Fruit fly (Drosophila melanogaster): ENCODE data around the gene ase.

Gene ase

dm6 chrX:457803-458202, 2.7 kb upstream of the ase start (continued):
- TF ChIP-seq CG18599 (GFP tag; optimal IDR thresholded peaks at IDR 0.05), result no peak
- peak; percentile 74 for TF ChIP-seq CG14710 (tag; optimal IDR thresholded peaks at IDR 0.05)
- no peak for TF ChIP-seq Lpt (GFP tag; optimal IDR thresholded peaks at IDR 0.05)
- TF ChIP-seq sens (GFP tag), result peak; percentile 61
- no peak for TF ChIP-seq CG11695 (GFP tag; IDR thresholded peaks at IDR 0.05)
- TF ChIP-seq ac (GFP tag; optimal IDR thresholded peaks at IDR 0.05), result peak; percentile 66
- peak; percentile 92 for TF ChIP-seq CG15696 (tag; optimal IDR thresholded peaks at IDR 0.05)
- no peak for TF ChIP-seq fru (optimal IDR thresholded peaks at IDR 0.05)
- TF ChIP-seq otp (GFP tag; IDR thresholded peaks at IDR 0.05), result no peak
- TF ChIP-seq Pdp1 (GFP tag; optimal IDR thresholded peaks at IDR 0.05), result no peak
- TF ChIP-seq nerfin-1 (tag; optimal IDR thresholded peaks at IDR 0.05), result peak; percentile 21
- peak in 1 of 2 experiments; percentile 36 for TF ChIP-seq bsh (GFP tag; optimal IDR thresholded peaks at IDR 0.05)
- peak; percentile 13 for TF ChIP-seq CG4424 (GFP tag; optimal IDR thresholded peaks at IDR 0.05)
- TF ChIP-seq Gug (GFP tag; IDR thresholded peaks at IDR 0.05), result no peak
- TF ChIP-seq CG9609 (GFP tag; optimal IDR thresholded peaks at IDR 0.05), result no peak
- TF ChIP-seq CoRest (tag; optimal IDR thresholded peaks at IDR 0.05), result peak; percentile 21
- peak; percentile 29 for TF ChIP-seq unpg (GFP tag; optimal IDR thresholded peaks at IDR 0.05)
- no peak for TF ChIP-seq sc (optimal IDR thresholded peaks at IDR 0.05)
- TF ChIP-seq sc (GFP tag; optimal IDR thresholded peaks at IDR 0.05), result peak; percentile 19
- peak; percentile 50 for TF ChIP-seq CG12391 (tag; optimal IDR thresholded peaks at IDR 0.05)
- peak; percentile 72 for TF ChIP-seq gem (tag; optimal IDR thresholded peaks at IDR 0.05)
- no peak for TF ChIP-seq ind (GFP tag; optimal IDR thresholded peaks at IDR 0.05)
- TF ChIP-seq CG17385 (GFP tag; optimal IDR thresholded peaks at IDR 0.05), result no peak
- no peak for TF ChIP-seq CG6683 (GFP tag; optimal IDR thresholded peaks at IDR 0.05)
- 0 out of 2 replicates have a peak, but pooled peaks have one; percentile 7 for TF ChIP-seq CG6689 (GFP tag; IDR thresholded peaks at IDR 0.05)
- no peak for TF ChIP-seq bbx (GFP tag; IDR thresholded peaks at IDR 0.05; ENCODE audit: partially characterized antibody)
- peak; percentile 33 for TF ChIP-seq CG10209 (GFP tag; optimal IDR thresholded peaks at IDR 0.05)
- no peak for TF ChIP-seq en (GFP tag; optimal IDR thresholded peaks at IDR 0.05)
- no peak for TF ChIP-seq Scr (GFP tag; IDR thresholded peaks at IDR 0.05; ENCODE audit: partially characterized antibody)
- peak; percentile 35 for TF ChIP-seq fd96Cb (tag; optimal IDR thresholded peaks at IDR 0.05)
- peak; percentile 9 for TF ChIP-seq Sox100B (GFP tag; optimal IDR thresholded peaks at IDR 0.05)
- TF ChIP-seq twi (tag; optimal IDR thresholded peaks at IDR 0.05), result peak; percentile 18
- peak; percentile 51; the same call in 1 of the 3 replicates for TF ChIP-seq zfh1 (GFP tag; IDR thresholded peaks at IDR 0.05)
- no peak for TF ChIP-seq cwo (GFP tag; optimal IDR thresholded peaks at IDR 0.05)
- TF ChIP-seq Hr3 (GFP tag; optimal IDR thresholded peaks at IDR 0.05), result no peak
- peak; percentile 85 for TF ChIP-seq CG9727 (GFP tag; optimal IDR thresholded peaks at IDR 0.05)
- peak; percentile 68 for TF ChIP-seq CG17361 (GFP tag; IDR thresholded peaks at IDR 0.05)
- TF ChIP-seq Xrp1 (GFP tag; IDR thresholded peaks at IDR 0.05), result peak; percentile 75
- TF ChIP-seq Abd-B (GFP tag; optimal IDR thresholded peaks at IDR 0.05), result no peak
- TF ChIP-seq grau (tag; optimal IDR thresholded peaks at IDR 0.05), result peak; percentile 36
- TF ChIP-seq dimm (GFP tag; IDR thresholded peaks at IDR 0.05), result no peak
- no peak for TF ChIP-seq ttk (GFP tag; IDR thresholded peaks at IDR 0.05)
- peak; percentile 44 for TF ChIP-seq CG7839 (tag; optimal IDR thresholded peaks at IDR 0.05)
- no peak for TF ChIP-seq disco-r (GFP tag; optimal IDR thresholded peaks at IDR 0.05)
- peak in 1 of 3 experiments; percentile 80 for TF ChIP-seq lola (GFP tag; optimal IDR thresholded peaks at IDR 0.05)
- TF ChIP-seq CG11398 (GFP tag; optimal IDR thresholded peaks at IDR 0.05), result no peak
- no peak for TF ChIP-seq odd (GFP tag; optimal IDR thresholded peaks at IDR 0.05)
- no peak for TF ChIP-seq CG9797 (GFP tag; optimal IDR thresholded peaks at IDR 0.05)
- TF ChIP-seq zf30C (GFP tag; optimal IDR thresholded peaks at IDR 0.05), result peak; percentile 93
- no peak for TF ChIP-seq GATAe (GFP tag; conservative IDR thresholded peaks at IDR 0.05)
- peak; percentile 15 for TF ChIP-seq CG6254 (GFP tag; optimal IDR thresholded peaks at IDR 0.05)

Measured in whole organism, embryonic.